Worm (Caenorhabditis elegans) whole organism, L4/young adult: ENCODE measurements around the gene R07E4.3.

ENCODE experiments used
- W03F9.2 ChIP-seq: fragments of 150-350 bp; optimal IDR thresholded peaks from 2 replicates; lab custom pipeline; 2014; ENCODE audit warnings: missing biosample characterization, missing genetic modification characterization
- dao-5 ChIP-seq: sonication (generic microtip); optimal IDR thresholded peaks from 2 replicates; lab custom pipeline; 2016; ENCODE audit warnings: missing genotype, missing genetic modification characterization, moderate library complexity, missing compliant biosample characterization
- him-1 ChIP-seq: sonication (generic microtip); optimal IDR thresholded peaks from 2 replicates; lab custom pipeline; 2016; ENCODE audit warnings: missing genotype, missing genetic modification reagents, missing genetic modification characterization, missing compliant biosample characterization

ce11 chrX:5981698-5982097, 28.4 kb downstream of the R07E4.3 start:
- TF ChIP-seq him-1 (peak; percentile 31), dao-5 (no peak), W03F9.2 (tag; lab: Kevin White, UChicago) (no peak)
